Worm (Caenorhabditis elegans) whole organism, young adult: ENCODE measurements around the gene F58G11.4.

Experiments used
- F39B2.1 ChIP-seq: fragments of 200-800 bp; sonication (Bioruptor generic); IDR thresholded peaks from 2 replicates; pipeline ENCODE4 v1.3.6; 2022; ENCODE audit warnings: missing genetic modification reagents, missing genetic modification characterization, missing compliant biosample characterization
- Y53F4B.3 ChIP-seq: fragments of 200-800 bp; sonication (Bioruptor generic); IDR thresholded peaks from 2 replicates; pipeline ENCODE4 v1.3.6; 2022; ENCODE audit warnings: missing genetic modification reagents, missing genetic modification characterization, missing compliant biosample characterization
- Y79H2A.3 ChIP-seq: fragments of 200-800 bp; sonication (Bioruptor generic); conservative IDR thresholded peaks from 2 replicates; pipeline ENCODE4 v1.3.6; 2022; ENCODE audit warnings: missing genetic modification reagents, missing genetic modification characterization, missing compliant biosample characterization
- dpff-1 ChIP-seq: sonication (generic microtip); optimal IDR thresholded peaks from 2 replicates; lab custom pipeline; 2017; ENCODE audit warnings: mild to moderate bottlenecking, missing genetic modification characterization, missing compliant biosample characterization
- hlh-26 ChIP-seq: fragments of 200-800 bp; sonication (Bioruptor generic); conservative IDR thresholded peaks from 2 replicates; pipeline ENCODE4 v1.3.6; 2022; ENCODE audit warnings: missing genetic modification reagents, missing genetic modification characterization, missing compliant biosample characterization
- hmg-20 ChIP-seq: fragments of 200-800 bp; sonication (Bioruptor generic); IDR thresholded peaks from 2 replicates; pipeline ENCODE4 v1.3.6; 2022; ENCODE audit warnings: missing genetic modification reagents, missing genetic modification characterization, missing compliant biosample characterization
- snpc-4 ChIP-seq, 5 experiments: fragments of 150-350 bp in 1 of 5; sonication (generic microtip) in 4 of 5; optimal IDR thresholded peaks; 2 replicates each; lab custom pipeline; 2014 to 2018; ENCODE audit warnings: missing genetic modification characterization in 5 of 5, missing biosample characterization in 3 of 5, antibody characterized with exemption in 2 of 5, mild to moderate bottlenecking in 2 of 5, missing compliant biosample characterization in 2 of 5, missing genotype in 2 of 5, moderate library complexity in 2 of 5, missing genetic modification reagents in 1 of 5
- unc-62 ChIP-seq: fragments of 150-350 bp; optimal IDR thresholded peaks from 2 replicates; lab custom pipeline; 2014; ENCODE audit warnings: missing biosample characterization, missing genetic modification reagents, missing genetic modification characterization

- TF ChIP-seq Y53F4B.3: no peak
- TF ChIP-seq hmg-20: no peak
- no peak for TF ChIP-seq Y79H2A.3 (GFP tag; lab: Robert Waterston, UW)
- no peak for TF ChIP-seq dpff-1 (tag; lab: Kevin White, UChicago)
- peak; percentile 58 for TF ChIP-seq unc-62
- TF ChIP-seq hlh-26 (GFP tag; lab: Robert Waterston, UW): no peak
- TF ChIP-seq snpc-4 (GFP tag; optimal IDR thresholded peaks at IDR 0.05; lab: Kevin White, UChicago): no peak
- TF ChIP-seq snpc-4 (tag; optimal IDR thresholded peaks at IDR 0.05; lab: Kevin White, UChicago): peak in 1 of 4 experiments; percentile 20
- no peak for TF ChIP-seq F39B2.1 (GFP tag; lab: Robert Waterston, UW)
Observed at ce11 chrV:13657291-13657690, 15.1 kb upstream of the F58G11.4 start.
